Worm (Caenorhabditis elegans) whole organism, L4 larva: ENCODE data around the gene nstp-5.

Experiments used
- F44E2.7 ChIP-seq: fragments of 200-800 bp; sonication (Bioruptor generic); IDR thresholded peaks from 2 replicates; pipeline ENCODE4 v2.1.2; 2022; ENCODE audit warnings: missing genetic modification characterization, missing compliant biosample characterization
- R02D3.7 ChIP-seq: fragments of 150-350 bp; sonication (generic microtip); optimal IDR thresholded peaks from 3 replicates; lab custom pipeline; 2014; ENCODE audit warnings: missing biosample characterization, missing genetic modification characterization
- ceh-82 ChIP-seq: sonication (generic microtip); optimal IDR thresholded peaks from 2 replicates; lab custom pipeline; 2017; ENCODE audit warnings: missing biosample characterization, missing genetic modification characterization

DNA sequence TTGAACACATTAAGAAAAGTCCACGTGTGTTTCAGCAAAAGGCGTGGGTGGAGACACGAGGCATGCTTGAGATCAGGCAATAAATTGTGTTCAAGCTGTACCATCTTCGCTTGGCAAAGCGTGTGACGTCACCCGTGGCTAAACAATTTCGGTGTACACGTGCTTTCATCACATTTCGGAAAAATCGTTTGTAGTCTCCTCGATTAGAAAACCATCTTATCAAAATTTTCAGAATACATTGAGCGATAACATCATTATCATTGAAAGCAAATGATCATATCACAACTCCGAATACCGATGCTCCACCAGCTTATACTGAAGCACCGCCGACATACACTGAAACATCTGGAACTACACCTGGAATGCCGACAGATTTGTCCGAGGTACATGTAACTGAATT, 46.3 kb downstream of the nstp-5 start:
- no peak for TF ChIP-seq F44E2.7 (GFP tag; lab: Robert Waterston, UW)
- no peak for TF ChIP-seq ceh-82 (tag; lab: Kevin White, UChicago)
- TF ChIP-seq R02D3.7 (tag; lab: Kevin White, UChicago) = no peak
